Worm (Caenorhabditis elegans) whole organism, late embryonic: ENCODE data around the gene wnk-1.

Experiments used
- C08G9.2 ChIP-seq: sonication (generic microtip); optimal IDR thresholded peaks from 2 replicates; lab custom pipeline; 2016; ENCODE audit warnings: mild to moderate bottlenecking, missing genetic modification characterization, moderate library complexity, missing compliant biosample characterization
- C38D4.7 ChIP-seq: fragments of 200-800 bp; sonication (Bioruptor generic); optimal IDR thresholded peaks from 2 replicates; lab custom pipeline; 2018; ENCODE audit warnings: mild to moderate bottlenecking, missing genetic modification characterization, moderate library complexity, missing compliant biosample characterization
- F13H6.1 ChIP-seq: sonication (generic microtip); optimal IDR thresholded peaks from 2 replicates; lab custom pipeline; 2016; ENCODE audit warnings: missing genetic modification characterization, missing compliant biosample characterization
- K09A11.1 ChIP-seq: sonication (generic microtip); optimal IDR thresholded peaks from 2 replicates; lab custom pipeline; 2017; ENCODE audit warnings: antibody characterized with exemption, mild to moderate bottlenecking, missing genetic modification characterization, missing compliant biosample characterization; ENCODE audit not compliant: insufficient read depth
- ceh-14 ChIP-seq: sonication (generic microtip); optimal IDR thresholded peaks from 2 replicates; lab custom pipeline; 2016; ENCODE audit warnings: missing genotype, missing genetic modification characterization, missing compliant biosample characterization
- ceh-18 ChIP-seq: sonication (generic microtip); optimal IDR thresholded peaks from 2 replicates; lab custom pipeline; 2016; ENCODE audit warnings: missing genetic modification characterization, missing compliant biosample characterization
- ceh-19 ChIP-seq: fragments of 200-800 bp; sonication (Bioruptor generic); optimal IDR thresholded peaks from 2 replicates; lab custom pipeline; 2018; ENCODE audit warnings: mild to moderate bottlenecking, missing genetic modification characterization, missing compliant biosample characterization
- ceh-2 ChIP-seq: sonication (generic microtip); optimal IDR thresholded peaks from 2 replicates; lab custom pipeline; 2016; ENCODE audit warnings: missing genotype, missing genetic modification characterization, missing compliant biosample characterization
- ceh-22 ChIP-seq: sonication (generic microtip); optimal IDR thresholded peaks from 2 replicates; lab custom pipeline; 2017; ENCODE audit warnings: missing biosample characterization, missing genetic modification characterization
- ceh-24 ChIP-seq: sonication (generic microtip); optimal IDR thresholded peaks from 2 replicates; lab custom pipeline; 2016; ENCODE audit warnings: mild to moderate bottlenecking, missing genetic modification characterization, missing compliant biosample characterization
- ceh-30 ChIP-seq: fragments of 150-350 bp; optimal IDR thresholded peaks from 2 replicates; lab custom pipeline; 2014; ENCODE audit warnings: missing biosample characterization, missing genetic modification characterization
- ceh-31 ChIP-seq: sonication (generic microtip); optimal IDR thresholded peaks from 2 replicates; lab custom pipeline; 2016; ENCODE audit warnings: missing genetic modification characterization, missing compliant biosample characterization
- ceh-6 ChIP-seq: fragments of 200-800 bp; sonication (Bioruptor generic); optimal IDR thresholded peaks from 2 replicates; lab custom pipeline; 2018; ENCODE audit warnings: mild to moderate bottlenecking, missing genetic modification characterization, missing compliant biosample characterization
- dmd-4 ChIP-seq: sonication (generic microtip); optimal IDR thresholded peaks from 2 replicates; lab custom pipeline; 2016; ENCODE audit warnings: borderline replicate concordance, missing genetic modification characterization, missing compliant biosample characterization
- elt-2 ChIP-seq: sonication (generic microtip); optimal IDR thresholded peaks from 2 replicates; lab custom pipeline; 2016; ENCODE audit warnings: missing genetic modification reagents, missing genetic modification characterization, missing compliant biosample characterization
- elt-4 ChIP-seq: sonication (generic microtip); optimal IDR thresholded peaks from 2 replicates; lab custom pipeline; 2016; ENCODE audit warnings: missing genetic modification characterization, missing compliant biosample characterization
- ets-4 ChIP-seq: sonication (generic microtip); optimal IDR thresholded peaks from 2 replicates; lab custom pipeline; 2016; ENCODE audit warnings: missing genetic modification characterization, missing compliant biosample characterization
- eyg-1 ChIP-seq: sonication (generic microtip); optimal IDR thresholded peaks from 2 replicates; lab custom pipeline; 2016; ENCODE audit warnings: missing genotype, missing genetic modification characterization, missing compliant biosample characterization
- fax-1 ChIP-seq: sonication (generic microtip); optimal IDR thresholded peaks from 2 replicates; lab custom pipeline; 2016; ENCODE audit warnings: missing genotype, missing genetic modification characterization, missing compliant biosample characterization
- hlh-15 ChIP-seq: sonication (generic microtip); optimal IDR thresholded peaks from 2 replicates; lab custom pipeline; 2016; ENCODE audit warnings: missing genetic modification characterization, missing compliant biosample characterization
- hlh-30 ChIP-seq: sonication (generic microtip); optimal IDR thresholded peaks from 2 replicates; lab custom pipeline; 2017; ENCODE audit warnings: antibody characterized with exemption, missing genetic modification characterization, missing compliant biosample characterization; ENCODE audit not compliant: insufficient read depth
- hlh-6 ChIP-seq: sonication (generic microtip); optimal IDR thresholded peaks from 2 replicates; lab custom pipeline; 2016; ENCODE audit warnings: missing genotype, missing genetic modification characterization, missing compliant biosample characterization
- madf-2 ChIP-seq: sonication (generic microtip); optimal IDR thresholded peaks from 2 replicates; lab custom pipeline; 2017; ENCODE audit warnings: missing genetic modification characterization, missing compliant biosample characterization
- mec-3 ChIP-seq: sonication (generic microtip); optimal IDR thresholded peaks from 2 replicates; lab custom pipeline; 2016; ENCODE audit warnings: borderline replicate concordance, missing genetic modification characterization, missing compliant biosample characterization
- nhr-11 ChIP-seq: fragments of 150-350 bp; optimal IDR thresholded peaks from 2 replicates; lab custom pipeline; 2014; ENCODE audit warnings: missing biosample characterization, missing genetic modification characterization
- nhr-232 ChIP-seq: sonication (generic microtip); optimal IDR thresholded peaks from 2 replicates; lab custom pipeline; 2016; ENCODE audit warnings: missing genetic modification characterization, missing compliant biosample characterization
- pag-3 ChIP-seq: sonication (generic microtip); optimal IDR thresholded peaks from 2 replicates; lab custom pipeline; 2016; ENCODE audit warnings: missing compliant biosample characterization, missing genetic modification characterization, borderline replicate concordance
- pat-9 ChIP-seq: fragments of 200-800 bp; sonication (Bioruptor generic); optimal IDR thresholded peaks from 2 replicates; lab custom pipeline; 2018; ENCODE audit warnings: mild to moderate bottlenecking, missing genetic modification characterization, moderate library complexity, missing compliant biosample characterization
- pqm-1 ChIP-seq: sonication (generic microtip); optimal IDR thresholded peaks from 2 replicates; lab custom pipeline; 2016; ENCODE audit warnings: missing genetic modification characterization, missing compliant biosample characterization
- rnt-1 ChIP-seq: sonication (generic microtip); optimal IDR thresholded peaks from 2 replicates; lab custom pipeline; 2016; ENCODE audit warnings: missing genetic modification characterization, missing compliant biosample characterization
- sox-2 ChIP-seq: fragments of 200-800 bp; sonication (Bioruptor generic); IDR thresholded peaks from 2 replicates; pipeline ENCODE4 v1.3.6; 2022; ENCODE audit warnings: missing genetic modification reagents, missing genetic modification characterization, missing compliant biosample characterization
- syd-9 ChIP-seq: sonication (generic microtip); optimal IDR thresholded peaks from 2 replicates; lab custom pipeline; 2016; ENCODE audit warnings: mild to moderate bottlenecking, missing genetic modification characterization, moderate library complexity, missing compliant biosample characterization
- tbx-2 ChIP-seq: sonication (generic microtip); optimal IDR thresholded peaks from 2 replicates; lab custom pipeline; 2016; ENCODE audit warnings: missing genetic modification characterization, missing compliant biosample characterization
- tbx-7 ChIP-seq: sonication (generic microtip); optimal IDR thresholded peaks from 2 replicates; lab custom pipeline; 2016; ENCODE audit warnings: missing genotype, missing genetic modification characterization, missing compliant biosample characterization
- unc-3 ChIP-seq, 2 experiments: fragments of 200-800 bp in 1 of 2; sonication (Bioruptor generic) in 1 of 2; sonication (generic microtip) in 1 of 2; conservative IDR thresholded peaks in 1 of 2; optimal IDR thresholded peaks in 1 of 2; 2 replicates each; pipeline versions ENCODE4 v1.3.6 to Lab custom; 2016 to 2022; ENCODE audit warnings: missing compliant biosample characterization in 2 of 2, missing genetic modification characterization in 2 of 2, missing genetic modification reagents in 1 of 2
- unc-86 ChIP-seq: sonication (generic microtip); optimal IDR thresholded peaks from 2 replicates; lab custom pipeline; 2016; ENCODE audit warnings: missing genetic modification characterization, missing compliant biosample characterization
- zip-5 ChIP-seq: sonication (generic microtip); optimal IDR thresholded peaks from 2 replicates; lab custom pipeline; 2016; ENCODE audit warnings: missing genetic modification characterization, missing compliant biosample characterization

The wnk-1 gene

DNA sequence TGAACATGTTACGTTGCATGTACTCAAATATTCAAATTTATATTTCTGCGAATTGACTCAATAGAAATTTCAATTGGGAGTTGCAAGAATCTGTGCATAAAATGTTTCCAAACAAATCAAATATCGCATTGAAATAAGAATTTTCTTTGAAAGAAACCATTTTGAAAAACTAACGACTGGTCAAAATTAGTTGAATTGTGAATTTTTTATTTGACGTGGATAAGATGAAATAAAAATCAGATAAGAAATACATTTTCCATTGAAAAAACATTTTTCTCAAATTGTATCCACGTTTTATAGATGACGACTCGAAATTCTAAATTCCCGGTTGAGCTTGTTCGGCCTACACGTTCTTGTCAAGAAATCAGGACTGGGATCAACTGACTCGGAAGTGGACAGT lies 24.9 kb downstream of the wnk-1 start, which contains the start of gene C46C2.3:
Gene C46C2.3 (plus strand): TSS at position 301 of the 400 bp plus-strand sequence.
- TF ChIP-seq dmd-4 (tag; lab: Kevin White, UChicago) (no peak), ceh-6 (GFP tag; lab: Kevin White, UChicago) (no peak), K09A11.1 (no peak), pqm-1 (no peak), ceh-31 (tag; lab: Kevin White, UChicago) (no peak), pag-3 (tag; lab: Kevin White, UChicago) (no peak), elt-2 (tag; lab: Kevin White, UChicago) (no peak)

DNA sequence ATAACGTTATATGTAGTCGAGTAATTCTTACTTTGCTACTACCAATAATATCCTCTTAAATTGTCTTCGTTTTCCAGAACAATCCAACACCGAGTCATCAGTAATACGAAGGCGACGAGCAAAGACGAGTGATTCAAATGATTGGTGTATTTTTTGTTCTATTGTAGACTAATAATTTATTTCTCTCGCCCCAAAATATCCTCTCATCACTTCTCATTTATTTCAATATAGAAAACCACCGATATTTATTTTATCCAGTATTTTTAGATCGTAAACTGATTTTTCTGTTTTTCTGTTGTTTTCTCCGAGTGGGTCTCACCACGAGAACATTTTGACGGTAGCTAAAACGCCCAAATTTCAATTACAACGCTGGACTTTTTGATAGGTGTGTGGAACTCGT lies 27.7 kb downstream of the wnk-1 start:
- TF ChIP-seq ceh-6 (GFP tag; lab: Kevin White, UChicago) (no peak), ceh-30 (no peak), hlh-15 (tag; lab: Kevin White, UChicago) (no peak), nhr-11 (no peak), hlh-6 (tag; lab: Kevin White, UChicago) (no peak), C38D4.7 (GFP tag; lab: Kevin White, UChicago) (no peak), ceh-18 (tag; lab: Kevin White, UChicago) (no peak), elt-4 (tag; lab: Kevin White, UChicago) (no peak)

DNA sequence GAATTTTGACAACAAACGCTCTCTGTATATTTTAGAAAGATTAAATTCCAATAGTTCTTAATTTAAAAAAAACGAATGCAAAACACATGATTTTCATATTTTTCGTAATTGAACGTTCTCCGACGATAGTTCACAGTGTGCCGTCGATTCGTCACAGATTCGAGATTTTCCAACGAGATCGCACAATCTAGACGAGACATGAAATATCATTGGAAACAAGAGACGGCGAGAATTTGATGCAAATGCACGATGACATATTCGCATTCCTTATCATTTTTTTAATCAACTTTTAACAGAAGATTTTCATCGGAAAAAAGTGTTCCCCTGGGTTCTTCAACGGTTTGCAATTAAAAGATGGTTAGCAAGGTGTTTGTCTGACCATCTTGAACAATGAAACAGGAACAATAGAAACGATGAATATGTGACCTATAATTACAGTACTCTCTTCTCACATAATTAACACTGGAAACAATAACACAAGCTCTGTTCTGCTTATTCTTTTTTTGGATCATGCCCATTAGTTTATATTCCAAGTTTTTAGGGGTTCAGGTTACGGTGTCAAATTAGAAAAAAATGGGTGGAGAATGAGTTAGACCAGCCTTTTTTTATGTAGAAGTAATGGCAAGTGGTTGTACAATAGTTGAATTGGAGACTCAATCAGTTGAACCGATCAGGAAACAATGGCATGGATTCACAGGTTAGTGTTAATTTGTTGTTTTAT lies 32.7 kb downstream of the wnk-1 start, which contains the start of gene Y11D7A.3:
Gene Y11D7A.3 (plus strand): TSS at position 671 of the 721 bp plus-strand sequence.
- TF ChIP-seq K09A11.1 (no peak), madf-2 (tag; lab: Kevin White, UChicago) (no peak), sox-2 (GFP tag; lab: Robert Waterston, UW) (peak; percentile 3; the same call in 1 of the 2 replicates), ceh-19 (GFP tag; lab: Kevin White, UChicago) (no peak), mec-3 (tag; lab: Kevin White, UChicago) (no peak)

DNA sequence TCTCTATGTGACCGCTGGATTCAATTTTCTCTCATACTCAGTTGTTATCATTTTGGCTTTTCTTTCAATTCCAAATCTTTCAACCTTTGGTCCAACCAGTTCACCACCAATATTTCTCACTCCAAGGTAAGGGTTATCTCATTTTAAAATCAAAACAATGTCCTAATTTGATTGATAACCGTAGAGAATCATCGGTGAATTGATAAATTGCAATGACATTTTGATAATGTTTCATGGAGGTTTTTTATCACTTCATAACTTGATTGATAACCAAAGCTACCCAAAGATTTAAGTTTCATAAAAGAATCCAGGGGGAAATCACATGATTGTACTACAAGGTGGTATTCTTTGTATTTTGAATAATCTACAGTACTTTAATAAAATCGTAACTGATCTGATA lies 39.2 kb downstream of the wnk-1 start:
- TF ChIP-seq unc-3 (GFP tag; conservative IDR thresholded peaks at IDR 0.05; lab: Robert Waterston, UW) (no peak), unc-3 (tag; optimal IDR thresholded peaks at IDR 0.05; lab: Kevin White, UChicago) (no peak), elt-2 (tag; lab: Kevin White, UChicago) (peak; percentile 49)
- TF ChIP-seq, all 69 proteins: peak for 1

DNA sequence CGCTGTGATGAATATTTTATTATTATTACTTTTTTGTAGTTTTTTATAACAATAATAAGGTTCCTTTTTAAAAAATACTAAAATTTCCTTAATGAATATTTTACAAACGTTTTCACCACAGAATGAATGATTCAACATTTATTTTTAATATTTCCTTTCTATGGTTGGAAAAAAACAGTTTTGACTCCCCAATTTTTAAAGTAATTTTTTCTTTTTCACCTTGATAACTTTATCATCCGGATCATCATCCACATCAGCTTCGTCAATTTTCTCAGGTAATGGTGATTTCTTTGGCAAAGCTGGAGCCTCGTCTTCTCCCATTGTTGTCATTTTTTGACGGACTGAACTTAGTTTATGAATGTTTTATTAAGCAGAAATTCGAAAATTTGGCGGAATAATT lies 43.8 kb downstream of the wnk-1 start, which contains the start of gene rab-28:
Gene rab-28 (minus strand): TSS at position 343 of the 400 bp plus-strand sequence.
- no peak for TF ChIP-seq tbx-2 (tag; lab: Kevin White, UChicago)
- no peak for TF ChIP-seq pat-9 (tag; lab: Kevin White, UChicago)
- no peak for TF ChIP-seq C08G9.2 (tag; lab: Kevin White, UChicago)
- TF ChIP-seq K09A11.1, result no peak
- TF ChIP-seq ceh-22, result no peak
- TF ChIP-seq nhr-11, result no peak
- TF ChIP-seq mec-3 (tag; lab: Kevin White, UChicago), result no peak
- TF ChIP-seq syd-9, result no peak
- no peak for TF ChIP-seq ceh-6 (GFP tag; lab: Kevin White, UChicago)

DNA sequence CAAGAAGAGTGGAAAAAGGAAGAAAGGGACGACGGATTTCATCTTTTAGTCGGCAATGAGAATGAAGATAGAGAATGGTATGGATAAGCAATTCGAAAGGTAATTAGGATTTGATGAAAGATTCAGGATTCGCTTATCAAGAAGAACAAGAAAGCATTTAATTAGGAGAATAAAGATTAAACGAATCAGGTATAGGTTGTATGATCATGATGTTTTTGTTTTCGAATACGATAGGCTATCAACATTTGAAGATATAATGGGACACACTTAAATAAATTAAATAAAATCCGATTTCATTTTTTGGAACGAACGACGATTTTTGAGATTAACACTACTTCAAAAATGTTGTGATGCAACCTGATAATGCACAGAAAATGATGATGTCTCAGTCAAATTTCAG lies 45.5 kb downstream of the wnk-1 start, which contains the start of gene Y11D7A.5:
Gene Y11D7A.5 (minus strand): TSS at position 101 of the 400 bp plus-strand sequence.
- no peak for TF ChIP-seq ets-4
- TF ChIP-seq zip-5 (tag; lab: Kevin White, UChicago), result no peak
- no peak for TF ChIP-seq F13H6.1 (tag; lab: Kevin White, UChicago)
- TF ChIP-seq unc-3 (GFP tag; conservative IDR thresholded peaks at IDR 0.05; lab: Robert Waterston, UW), result no peak
- no peak for TF ChIP-seq unc-3 (tag; optimal IDR thresholded peaks at IDR 0.05; lab: Kevin White, UChicago)
- no peak for TF ChIP-seq tbx-7 (tag; lab: Kevin White, UChicago)
- TF ChIP-seq unc-86 (tag; lab: Kevin White, UChicago), result no peak
- no peak for TF ChIP-seq C38D4.7 (GFP tag; lab: Kevin White, UChicago)
- no peak for TF ChIP-seq hlh-30 (tag; lab: Kevin White, UChicago)
- TF ChIP-seq nhr-232, result no peak
- TF ChIP-seq ceh-24 (tag; lab: Kevin White, UChicago), result no peak
- no peak for TF ChIP-seq fax-1 (tag; lab: Kevin White, UChicago)
- TF ChIP-seq ceh-2 (tag; lab: Kevin White, UChicago), result no peak
- TF ChIP-seq ceh-14 (tag; lab: Kevin White, UChicago), result no peak
- no peak for TF ChIP-seq eyg-1 (tag; lab: Kevin White, UChicago)
- no peak for TF ChIP-seq elt-2 (tag; lab: Kevin White, UChicago)
- TF ChIP-seq ceh-6 (GFP tag; lab: Kevin White, UChicago), result no peak
- no peak for TF ChIP-seq ceh-31 (tag; lab: Kevin White, UChicago)
- TF ChIP-seq rnt-1 (tag; lab: Kevin White, UChicago), result no peak
- TF ChIP-seq madf-2 (tag; lab: Kevin White, UChicago), result no peak
